Worm (Caenorhabditis elegans) whole organism, L3 larva: ENCODE measurements around the gene ZK1240.3.

Source experiments
- R02D3.7 ChIP-seq: fragments of 150-350 bp; optimal IDR thresholded peaks from 2 replicates; lab custom pipeline; 2014; ENCODE audit warnings: missing biosample characterization, missing genetic modification characterization
- aly-2 ChIP-seq: fragments of 150-350 bp; optimal IDR thresholded peaks from 2 replicates; lab custom pipeline; 2014; ENCODE audit warnings: missing biosample characterization, missing genetic modification characterization
- ama-1 ChIP-seq: fragments of 150-350 bp; optimal IDR thresholded peaks from 2 replicates; lab custom pipeline; 2018
- ceh-16 ChIP-seq: sonication (generic microtip); optimal IDR thresholded peaks from 2 replicates; lab custom pipeline; 2017; ENCODE audit warnings: missing biosample characterization, missing genetic modification characterization
- ceh-82 ChIP-seq: fragments of 150-350 bp; optimal IDR thresholded peaks from 2 replicates; lab custom pipeline; 2014; ENCODE audit warnings: missing biosample characterization, missing genetic modification characterization
- ceh-9 ChIP-seq: sonication (generic microtip); optimal IDR thresholded peaks from 2 replicates; lab custom pipeline; 2018; ENCODE audit warnings: missing biosample characterization, missing genetic modification characterization
- daf-12 ChIP-seq: fragments of 150-350 bp; optimal IDR thresholded peaks from 2 replicates; lab custom pipeline; 2014; ENCODE audit warnings: missing biosample characterization, missing genetic modification reagents, missing genetic modification characterization
- egl-5 ChIP-seq: fragments of 150-350 bp; optimal IDR thresholded peaks from 2 replicates; lab custom pipeline; 2017; ENCODE audit warnings: missing biosample characterization, missing genetic modification reagents, missing genetic modification characterization, inconsistent platforms
- elt-1 ChIP-seq: fragments of 150-350 bp; optimal IDR thresholded peaks from 2 replicates; lab custom pipeline; 2014; ENCODE audit warnings: missing biosample characterization, missing genetic modification characterization
- elt-2 ChIP-seq: sonication (generic microtip); optimal IDR thresholded peaks from 2 replicates; lab custom pipeline; 2016; ENCODE audit warnings: missing genetic modification reagents, mild to moderate bottlenecking, missing genetic modification characterization, missing compliant biosample characterization
- elt-3 ChIP-seq, 3 experiments: fragments of 150-350 bp in 1 of 3; sonication (generic microtip) in 2 of 3; optimal IDR thresholded peaks; 2 replicates in 2 of 3; 4 replicates in 1 of 3; lab custom pipeline; 2014 to 2017; ENCODE audit warnings: missing biosample characterization in 3 of 3, missing genetic modification characterization in 3 of 3
- eor-1 ChIP-seq, 2 experiments: fragments of 150-350 bp; optimal IDR thresholded peaks; 2 replicates each; lab custom pipeline; 2014 to 2018; ENCODE audit warnings: missing biosample characterization in 2 of 2, missing genetic modification characterization in 2 of 2
- fkh-2 ChIP-seq: fragments of 150-350 bp; optimal IDR thresholded peaks from 2 replicates; lab custom pipeline; 2014; ENCODE audit warnings: missing biosample characterization, missing genetic modification reagents, missing genetic modification characterization
- fos-1 ChIP-seq: fragments of 150-350 bp; optimal IDR thresholded peaks from 2 replicates; lab custom pipeline; 2014; ENCODE audit warnings: missing biosample characterization, missing genetic modification characterization
- hmg-11 ChIP-seq: sonication (generic microtip); optimal IDR thresholded peaks from 2 replicates; lab custom pipeline; 2016; ENCODE audit warnings: missing genetic modification characterization, missing compliant biosample characterization
- jun-1 ChIP-seq: fragments of 150-350 bp; optimal IDR thresholded peaks from 2 replicates; lab custom pipeline; 2014; ENCODE audit warnings: missing biosample characterization, missing genetic modification reagents, missing genetic modification characterization
- lin-15B ChIP-seq: fragments of 150-350 bp; optimal IDR thresholded peaks from 2 replicates; lab custom pipeline; 2014; ENCODE audit warnings: missing biosample characterization, missing genetic modification characterization
- lsy-12 ChIP-seq: sonication (generic microtip); optimal IDR thresholded peaks from 2 replicates; lab custom pipeline; 2016; ENCODE audit warnings: mild to moderate bottlenecking, missing genetic modification characterization, missing compliant biosample characterization
- mdl-1 ChIP-seq: fragments of 150-350 bp; optimal IDR thresholded peaks from 2 replicates; lab custom pipeline; 2014; ENCODE audit warnings: missing biosample characterization, missing genetic modification characterization
- mml-1 ChIP-seq: fragments of 150-350 bp; sonication (generic microtip); optimal IDR thresholded peaks from 3 replicates; lab custom pipeline; 2014; ENCODE audit warnings: missing biosample characterization, missing genetic modification characterization
- nfya-1 ChIP-seq: sonication (generic microtip); optimal IDR thresholded peaks from 2 replicates; lab custom pipeline; 2017; ENCODE audit warnings: missing genetic modification characterization, mild to moderate bottlenecking, missing compliant biosample characterization, antibody characterized with exemption, moderate library complexity; ENCODE audit not compliant: insufficient read depth
- nhr-11 ChIP-seq: fragments of 150-350 bp; optimal IDR thresholded peaks from 2 replicates; lab custom pipeline; 2014; ENCODE audit warnings: missing biosample characterization, missing genetic modification characterization
- nhr-12 ChIP-seq: fragments of 150-350 bp; optimal IDR thresholded peaks from 2 replicates; lab custom pipeline; 2014; ENCODE audit warnings: missing biosample characterization, missing genetic modification characterization
- nhr-23 ChIP-seq: fragments of 150-350 bp; optimal IDR thresholded peaks from 2 replicates; lab custom pipeline; 2014; ENCODE audit warnings: missing biosample characterization, missing genetic modification reagents, missing genetic modification characterization
- nhr-237 ChIP-seq: fragments of 150-350 bp; optimal IDR thresholded peaks from 2 replicates; lab custom pipeline; 2014; ENCODE audit warnings: missing biosample characterization, missing genetic modification characterization
- nhr-25 ChIP-seq: sonication (generic microtip); optimal IDR thresholded peaks from 2 replicates; lab custom pipeline; 2017; ENCODE audit warnings: missing biosample characterization, missing genetic modification characterization
- nhr-28 ChIP-seq: fragments of 150-350 bp; optimal IDR thresholded peaks from 2 replicates; lab custom pipeline; 2014; ENCODE audit warnings: missing biosample characterization, missing genetic modification characterization
- nhr-43 ChIP-seq: sonication (generic microtip); optimal IDR thresholded peaks from 2 replicates; lab custom pipeline; 2016; ENCODE audit warnings: mild to moderate bottlenecking, missing genetic modification characterization, missing compliant biosample characterization; ENCODE audit not compliant: poor library complexity, severe bottlenecking
- nhr-67 ChIP-seq: fragments of 150-350 bp; optimal IDR thresholded peaks from 2 replicates; lab custom pipeline; 2014; ENCODE audit warnings: missing biosample characterization, missing genetic modification characterization
- nhr-76 ChIP-seq: fragments of 150-350 bp; sonication (generic microtip); optimal IDR thresholded peaks from 5 replicates; lab custom pipeline; 2014; ENCODE audit warnings: missing biosample characterization, missing genetic modification characterization
- nhr-77 ChIP-seq: fragments of 150-350 bp; optimal IDR thresholded peaks from 2 replicates; lab custom pipeline; 2014; ENCODE audit warnings: missing biosample characterization, missing genetic modification characterization
- pha-4 ChIP-seq: fragments of 150-350 bp; optimal IDR thresholded peaks from 2 replicates; lab custom pipeline; 2014; ENCODE audit warnings: missing biosample characterization, missing genetic modification reagents, missing genetic modification characterization
- pqm-1 ChIP-seq: fragments of 150-350 bp; optimal IDR thresholded peaks from 2 replicates; lab custom pipeline; 2017; ENCODE audit warnings: missing biosample characterization, missing genetic modification characterization, inconsistent platforms
- skn-1 ChIP-seq: fragments of 150-350 bp; optimal IDR thresholded peaks from 2 replicates; lab custom pipeline; 2014; ENCODE audit warnings: missing biosample characterization, missing genetic modification characterization
- snpc-4 ChIP-seq: fragments of 150-350 bp; optimal IDR thresholded peaks from 2 replicates; lab custom pipeline; 2014; ENCODE audit warnings: missing biosample characterization, missing genetic modification characterization
- tbx-2 ChIP-seq: sonication (generic microtip); optimal IDR thresholded peaks from 2 replicates; lab custom pipeline; 2016; ENCODE audit warnings: mild to moderate bottlenecking, missing genetic modification characterization, missing compliant biosample characterization
- unc-39 ChIP-seq: sonication (generic microtip); optimal IDR thresholded peaks from 4 replicates; lab custom pipeline; 2017; ENCODE audit warnings: missing biosample characterization, missing genetic modification characterization
- unc-62 ChIP-seq: fragments of 150-350 bp; sonication (generic microtip); optimal IDR thresholded peaks from 4 replicates; lab custom pipeline; 2014; ENCODE audit warnings: missing biosample characterization, missing genetic modification reagents, missing genetic modification characterization
- zag-1 ChIP-seq: fragments of 150-350 bp; optimal IDR thresholded peaks from 2 replicates; lab custom pipeline; 2014; ENCODE audit warnings: missing biosample characterization, missing genetic modification characterization
- ztf-11 ChIP-seq: fragments of 150-350 bp; optimal IDR thresholded peaks from 2 replicates; lab custom pipeline; 2014; ENCODE audit warnings: missing biosample characterization, missing genetic modification characterization
- ztf-4 ChIP-seq: fragments of 150-350 bp; optimal IDR thresholded peaks from 2 replicates; lab custom pipeline; 2014; ENCODE audit warnings: missing biosample characterization, missing genetic modification characterization

ZK1240.3 gene

DNA sequence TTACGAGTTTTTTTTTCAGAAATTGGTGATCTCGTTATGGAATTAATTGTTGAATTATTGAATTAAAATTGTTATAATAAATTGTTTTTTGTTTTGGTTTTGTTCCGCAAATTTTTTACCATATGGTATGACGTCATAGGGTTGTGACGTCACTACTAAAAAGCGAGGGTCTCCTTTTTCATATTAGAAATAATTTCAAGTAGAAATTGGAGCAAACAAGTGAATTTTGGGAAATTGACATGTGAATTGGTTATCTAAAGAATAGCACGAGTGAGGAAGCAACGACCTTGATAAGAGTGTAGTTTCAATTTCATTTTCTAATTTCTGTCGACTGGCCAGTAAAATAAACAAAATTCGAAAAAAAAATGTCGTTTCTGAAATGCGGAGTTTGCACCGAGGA, 15.4 kb downstream of the ZK1240.3 start, which contains the start of gene F43C11.7:
TSS of gene F43C11.7 (plus strand) at position 326 of the 400 bp plus-strand sequence.
- TF ChIP-seq hmg-11 (tag; lab: Kevin White, UChicago): no peak
- no peak for TF ChIP-seq elt-3 (tag; optimal IDR thresholded peaks at IDR 0.05; lab: Kevin White, UChicago)
- peak; percentile 49 for TF ChIP-seq pqm-1 (tag; lab: Kevin White, UChicago)
- peak; percentile 51 for TF ChIP-seq pha-4
- TF ChIP-seq nhr-28: no peak
- TF ChIP-seq nhr-77: no peak
- TF ChIP-seq elt-2 (tag; lab: Kevin White, UChicago): peak; percentile 87
- TF ChIP-seq, all 47 proteins: peak for 3

DNA sequence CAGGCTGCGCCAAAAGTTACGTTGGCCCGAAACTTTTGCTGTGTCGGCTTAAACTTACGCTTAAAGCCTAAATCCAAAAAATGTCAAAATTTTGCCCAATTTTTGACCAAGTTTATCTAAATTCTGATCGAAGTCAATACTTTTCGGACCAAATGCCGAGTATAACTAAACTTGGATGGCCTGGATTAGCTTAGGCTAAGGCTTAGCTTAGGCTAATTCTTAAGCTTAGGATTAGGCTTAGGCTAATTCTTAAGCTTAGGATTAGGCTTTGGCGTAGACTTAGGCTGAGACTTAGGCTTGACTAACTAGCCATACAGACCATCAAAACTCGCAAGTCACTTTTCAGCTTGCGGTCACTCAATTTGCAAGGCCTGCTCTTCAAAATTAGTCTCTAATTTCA, 16.0 kb downstream of the ZK1240.3 start:
- no peak for TF ChIP-seq nhr-237
- TF ChIP-seq daf-12 (tag; lab: Kevin White, UChicago): no peak
- TF ChIP-seq elt-2 (tag; lab: Kevin White, UChicago): no peak
- TF ChIP-seq egl-5: no peak
- no peak for TF ChIP-seq nhr-76 (tag; lab: Kevin White, UChicago)
- TF ChIP-seq ztf-11: no peak
- TF ChIP-seq ceh-9: no peak
- TF ChIP-seq mdl-1: no peak
- TF ChIP-seq fos-1 (tag; lab: Kevin White, UChicago): no peak
- TF ChIP-seq pha-4: no peak
- TF ChIP-seq tbx-2 (tag; lab: Kevin White, UChicago): no peak
- no peak for TF ChIP-seq elt-3 (tag; optimal IDR thresholded peaks at IDR 0.05; lab: Kevin White, UChicago)
- no peak for TF ChIP-seq hmg-11 (tag; lab: Kevin White, UChicago)
- TF ChIP-seq ceh-82 (tag; lab: Kevin White, UChicago): no peak
- TF ChIP-seq ztf-4 (tag; lab: Kevin White, UChicago): no peak
- TF ChIP-seq unc-39: no peak

DNA sequence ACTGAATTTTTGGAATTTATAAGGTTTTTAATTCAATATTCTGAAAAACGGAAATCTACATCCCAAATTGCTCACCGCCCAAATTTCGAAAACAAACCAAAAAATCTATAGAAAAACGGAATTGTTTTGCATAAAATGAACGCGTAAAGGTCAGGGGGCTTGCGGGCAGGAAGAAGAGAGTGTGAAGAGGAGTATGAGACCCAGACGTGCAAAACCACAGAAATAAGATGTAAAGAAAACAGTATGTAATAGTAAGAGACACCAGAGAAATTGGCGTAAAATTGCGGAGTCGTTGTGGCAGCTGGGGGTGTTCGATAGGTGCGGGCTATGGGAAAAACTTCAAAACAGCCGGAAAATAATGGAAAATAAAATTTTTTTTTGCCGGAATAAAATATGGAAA, 20.8 kb downstream of the ZK1240.3 start:
- TF ChIP-seq ceh-82 (tag; lab: Kevin White, UChicago) (no peak), elt-3 (tag; optimal IDR thresholded peaks at IDR 0.05; lab: Kevin White, UChicago) (no peak), nhr-43 (no peak), snpc-4 (no peak), hmg-11 (tag; lab: Kevin White, UChicago) (peak; percentile 42), elt-2 (tag; lab: Kevin White, UChicago) (peak; percentile 5), nhr-237 (no peak), nfya-1 (peak; percentile 14), lsy-12 (no peak), ceh-16 (tag; lab: Kevin White, UChicago) (peak; percentile 16), tbx-2 (tag; lab: Kevin White, UChicago) (no peak), nhr-12 (no peak), nhr-28 (no peak), ceh-9 (no peak)

DNA sequence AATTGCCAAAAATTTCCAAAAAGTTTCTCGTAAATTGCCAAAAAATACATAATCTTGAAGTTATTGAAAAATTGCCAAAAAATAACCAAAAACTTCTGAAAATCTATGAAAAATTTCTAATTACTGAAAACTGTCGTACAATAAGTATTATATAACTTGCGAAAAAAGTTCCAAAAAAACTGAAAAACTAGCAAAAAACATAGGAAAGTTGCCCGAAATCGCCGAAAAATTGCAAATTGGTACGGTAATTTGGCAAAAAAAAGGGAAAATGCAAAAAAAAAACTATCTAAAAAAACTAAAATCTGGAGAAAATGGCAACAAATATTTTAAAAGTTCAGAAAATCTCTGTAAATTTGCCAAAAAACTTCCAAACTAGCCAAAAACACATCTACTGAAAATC, 21.4 kb downstream of the ZK1240.3 start, which contains the start of gene enri-1:
TSS of gene enri-1 (minus strand) at position 101 of the 400 bp plus-strand sequence.
- TF ChIP-seq ceh-82 (tag; lab: Kevin White, UChicago) (no peak), ztf-11 (no peak), nhr-23 (no peak), tbx-2 (tag; lab: Kevin White, UChicago) (no peak), fos-1 (tag; lab: Kevin White, UChicago) (no peak), mml-1 (tag; lab: Kevin White, UChicago) (no peak), nhr-76 (tag; lab: Kevin White, UChicago) (no peak), elt-3 (tag; optimal IDR thresholded peaks at IDR 0.05; lab: Kevin White, UChicago) (no peak), snpc-4 (no peak), eor-1 (tag; optimal IDR thresholded peaks at IDR 0.05; lab: Kevin White, UChicago) (no peak), ama-1 (lab: Kevin White, UChicago) (no peak), aly-2 (tag; lab: Kevin White, UChicago) (no peak), mdl-1 (no peak), nhr-28 (no peak), ztf-4 (tag; lab: Kevin White, UChicago) (no peak), elt-2 (tag; lab: Kevin White, UChicago) (no peak), pqm-1 (tag; lab: Kevin White, UChicago) (no peak)

DNA sequence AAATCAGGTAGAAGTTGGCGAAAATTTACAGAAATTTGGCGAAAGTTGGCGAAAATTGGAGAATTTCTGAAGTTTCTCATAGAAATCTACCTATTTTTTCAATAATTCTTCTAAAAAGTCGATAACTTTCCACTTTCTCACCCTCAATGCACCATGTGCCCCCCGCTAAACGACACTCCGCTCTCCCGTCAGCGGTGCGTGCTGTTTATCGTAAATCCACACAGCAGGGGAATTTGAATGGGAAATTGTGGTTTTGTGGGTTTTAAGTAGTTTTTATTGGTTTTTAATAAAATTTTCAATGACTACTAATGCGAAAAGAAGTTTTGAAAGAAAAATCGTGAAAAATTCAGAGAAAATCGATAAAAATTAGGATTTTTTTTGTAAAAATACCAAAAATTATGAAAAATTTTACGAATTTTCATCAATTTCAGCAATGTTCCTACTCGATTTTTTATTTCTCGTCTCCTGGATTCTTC, 21.9 kb downstream of the ZK1240.3 start, which contains the start of gene F43C11.6:
TSS of gene F43C11.6 (plus strand) at position 426 of the 476 bp plus-strand sequence.
- no peak for TF ChIP-seq daf-12 (tag; lab: Kevin White, UChicago)
- TF ChIP-seq lsy-12: no peak
- TF ChIP-seq skn-1 (tag; lab: Kevin White, UChicago): no peak
- TF ChIP-seq R02D3.7 (tag; lab: Kevin White, UChicago): peak; percentile 87
- TF ChIP-seq fos-1 (tag; lab: Kevin White, UChicago): no peak
- TF ChIP-seq elt-1 (tag; lab: Kevin White, UChicago): no peak
- no peak for TF ChIP-seq nhr-12
- TF ChIP-seq ztf-11: no peak
- no peak for TF ChIP-seq hmg-11 (tag; lab: Kevin White, UChicago)
- peak; percentile 21 for TF ChIP-seq egl-5
- no peak for TF ChIP-seq nhr-11 (tag; lab: Kevin White, UChicago)
- TF ChIP-seq nhr-43: no peak
- no peak for TF ChIP-seq eor-1 (tag; optimal IDR thresholded peaks at IDR 0.05; lab: Kevin White, UChicago)
- TF ChIP-seq unc-62 (GFP tag; lab: Kevin White, UChicago): no peak
- no peak for TF ChIP-seq nhr-28
- no peak for TF ChIP-seq fkh-2 (tag; lab: Kevin White, UChicago)
- peak; percentile 59 for TF ChIP-seq pha-4
- TF ChIP-seq nhr-23: peak; percentile 9
- no peak for TF ChIP-seq ceh-82 (tag; lab: Kevin White, UChicago)
- no peak for TF ChIP-seq aly-2 (tag; lab: Kevin White, UChicago)
- TF ChIP-seq elt-2 (tag; lab: Kevin White, UChicago): peak; percentile 21
- no peak for TF ChIP-seq snpc-4
- TF ChIP-seq nhr-67 (tag; lab: Kevin White, UChicago): no peak
- no peak for TF ChIP-seq tbx-2 (tag; lab: Kevin White, UChicago)
- TF ChIP-seq nhr-25 (tag; lab: Kevin White, UChicago): no peak
- TF ChIP-seq jun-1 (tag; lab: Kevin White, UChicago): no peak
- TF ChIP-seq lin-15B (tag; lab: Kevin White, UChicago): peak; percentile 63
- TF ChIP-seq zag-1 (tag; lab: Kevin White, UChicago): no peak
